Worm (Caenorhabditis elegans): Measurements from ENCODE around the gene F58F12.3.

ce11 chrII:6374646-6375045 is 16.4 kb downstream of the F58F12.3 start:
- TF ChIP-seq lin-11 (tag; optimal IDR thresholded peaks at IDR 0.05) (no peak), pha-4 (tag; optimal IDR thresholded peaks at IDR 0.05) (no peak), ceh-48 (tag; optimal IDR thresholded peaks at IDR 0.05) (no peak), pax-1 (tag; optimal IDR thresholded peaks at IDR 0.05) (no peak), lim-6 (tag; optimal IDR thresholded peaks at IDR 0.05) (no peak), K09A11.1 (tag; optimal IDR thresholded peaks at IDR 0.05; ENCODE audit: insufficient read depth) (no peak), pqm-1 (tag; optimal IDR thresholded peaks at IDR 0.05) (no peak), che-1 (tag; optimal IDR thresholded peaks at IDR 0.05) (no peak), ama-1 (optimal IDR thresholded peaks at IDR 0.05) (no peak)

Measured in whole organism, late embryonic.